Fruit fly (Drosophila melanogaster) whole organism, wandering third instar larva: ENCODE data around the gene CG9147.
A peak's percentile ranks its signal among the peaks of the same experiment; 100 is the strongest.

Experiments used
- Abd-B ChIP-seq: fragments of >200 bp; optimal IDR thresholded peaks from 2 replicates; lab custom pipeline; 2017; ENCODE audit warnings: missing biosample characterization, missing genetic modification characterization
- CG32264 ChIP-seq: fragments of 200-800 bp; sonication (Bioruptor generic); optimal IDR thresholded peaks from 2 replicates; lab custom pipeline; 2016; ENCODE audit warnings: missing biosample characterization, missing genetic modification characterization
- CG9705 ChIP-seq: fragments of 200-800 bp; sonication (Bioruptor generic); optimal IDR thresholded peaks from 2 replicates; lab custom pipeline; 2018; ENCODE audit warnings: missing biosample characterization, mild to moderate bottlenecking, missing genetic modification characterization
- CrebA ChIP-seq: fragments of 200-800 bp; sonication (Bioruptor generic); optimal IDR thresholded peaks from 2 replicates; lab custom pipeline; 2016; ENCODE audit warnings: missing biosample characterization, mild to moderate bottlenecking, missing genetic modification characterization, borderline replicate concordance
- Dfd ChIP-seq: fragments of >200 bp; optimal IDR thresholded peaks from 2 replicates; lab custom pipeline; 2017; ENCODE audit warnings: missing biosample characterization, missing genetic modification characterization
- Dif ChIP-seq: fragments of 200-275, 200-300 bp; sonication (Bioruptor generic); optimal IDR thresholded peaks from 2 replicates; lab custom pipeline; 2018; ENCODE audit warnings: missing biosample characterization, missing genetic modification characterization; ENCODE audit not compliant: partially characterized antibody
- GATAd ChIP-seq: sonication (Bioruptor generic); optimal IDR thresholded peaks from 2 replicates; lab custom pipeline; 2016; ENCODE audit warnings: missing biosample characterization, missing genetic modification characterization
- HLH106 ChIP-seq: fragments of 200-800 bp; optimal IDR thresholded peaks from 3 replicates; lab custom pipeline; 2019; ENCODE audit warnings: missing biosample characterization, mild to moderate bottlenecking, missing genetic modification characterization, moderate library complexity
- Hnf4 ChIP-seq: fragments of 200-800 bp; sonication (Bioruptor generic); optimal IDR thresholded peaks from 2 replicates; lab custom pipeline; 2016; ENCODE audit warnings: missing biosample characterization, mild to moderate bottlenecking, missing genetic modification characterization
- Hr78 ChIP-seq: fragments of >200 bp; optimal IDR thresholded peaks from 2 replicates; lab custom pipeline; 2017; ENCODE audit warnings: missing biosample characterization, missing genetic modification characterization
- Hr83 ChIP-seq: fragments of 200-300 bp; sonication (Bioruptor generic); optimal IDR thresholded peaks from 2 replicates; lab custom pipeline; 2016; ENCODE audit warnings: missing biosample characterization, mild to moderate bottlenecking, missing genetic modification characterization, moderate library complexity; ENCODE audit not compliant: poor library complexity, severe bottlenecking
- Jra ChIP-seq: sonication (Bioruptor generic); optimal IDR thresholded peaks from 2 replicates; lab custom pipeline; 2016; ENCODE audit warnings: missing biosample characterization, missing genetic modification characterization
- Mio ChIP-seq: sonication (Bioruptor generic); optimal IDR thresholded peaks from 2 replicates; lab custom pipeline; 2016; ENCODE audit warnings: missing biosample characterization, missing genetic modification characterization
- Myc ChIP-seq: fragments of >200 bp; optimal IDR thresholded peaks from 2 replicates; lab custom pipeline; 2017
- N ChIP-seq: fragments of >200 bp; optimal IDR thresholded peaks from 2 replicates; lab custom pipeline; 2018; ENCODE audit warnings: missing biosample characterization, missing external identifiers, missing genetic modification characterization
- OdsH ChIP-seq: fragments of 200-800 bp; sonication (Bioruptor generic); optimal IDR thresholded peaks from 2 replicates; lab custom pipeline; 2016; ENCODE audit warnings: missing biosample characterization, mild to moderate bottlenecking, missing genetic modification characterization
- Rel ChIP-seq, 2 experiments: fragments of 200-800 bp; sonication (Bioruptor generic) in 1 of 2; optimal IDR thresholded peaks; 2 replicates in 1 of 2; 3 replicates in 1 of 2; lab custom pipeline; 2016 to 2019; ENCODE audit warnings: mild to moderate bottlenecking in 2 of 2, missing biosample characterization in 2 of 2, missing genetic modification characterization in 2 of 2, moderate library complexity in 1 of 2
- Sp1 ChIP-seq: fragments of 200-800 bp; sonication (Bioruptor generic); optimal IDR thresholded peaks from 3 replicates; lab custom pipeline; 2019; ENCODE audit warnings: missing biosample characterization, mild to moderate bottlenecking, missing genetic modification characterization, moderate library complexity
- Vsx2 ChIP-seq: fragments of 200-300, 225-300 bp; sonication (Bioruptor generic); optimal IDR thresholded peaks from 2 replicates; lab custom pipeline; 2018; ENCODE audit warnings: missing biosample characterization, missing genetic modification characterization; ENCODE audit not compliant: partially characterized antibody
- br ChIP-seq: fragments of 200-800 bp; sonication (Bioruptor generic); optimal IDR thresholded peaks from 2 replicates; lab custom pipeline; 2016; ENCODE audit warnings: missing biosample characterization, missing genetic modification characterization
- dl ChIP-seq, 2 experiments: fragments of 175-275, 200-275 bp in 1 of 2; fragments of 200-275 bp in 1 of 2; sonication (Bioruptor generic); optimal IDR thresholded peaks; lab custom pipeline; 2018; ENCODE audit warnings: mild to moderate bottlenecking in 2 of 2, missing biosample characterization in 2 of 2, missing genetic modification characterization in 2 of 2, moderate library complexity in 2 of 2; ENCODE audit not compliant: partially characterized antibody in 2 of 2, insufficient read depth in 1 of 2
- dmrt93B ChIP-seq: fragments of 200-800 bp; sonication (Bioruptor generic); optimal IDR thresholded peaks from 2 replicates; lab custom pipeline; 2018; ENCODE audit warnings: missing biosample characterization, mild to moderate bottlenecking, missing genetic modification characterization
- dsf ChIP-seq: sonication (Bioruptor generic); optimal IDR thresholded peaks from 2 replicates; lab custom pipeline; 2016; ENCODE audit warnings: missing biosample characterization, missing genetic modification characterization, borderline replicate concordance
- ey ChIP-seq: fragments of 200-800 bp; sonication (Bioruptor generic); optimal IDR thresholded peaks from 2 replicates; lab custom pipeline; 2016; ENCODE audit warnings: missing biosample characterization, missing genetic modification characterization
- foxo ChIP-seq, 2 experiments: fragments of 200-800 bp; sonication (Bioruptor generic); optimal IDR thresholded peaks; 2 replicates in 1 of 2; 3 replicates in 1 of 2; lab custom pipeline; 2016 to 2017; ENCODE audit warnings: missing biosample characterization in 2 of 2, missing genetic modification characterization in 2 of 2
- fru ChIP-seq: fragments of 200-800 bp; sonication (Bioruptor generic); optimal IDR thresholded peaks from 3 replicates; lab custom pipeline; 2016; ENCODE audit warnings: missing biosample characterization, mild to moderate bottlenecking, missing genetic modification characterization
- h ChIP-seq: fragments of 200-800 bp; sonication (Bioruptor generic); optimal IDR thresholded peaks from 3 replicates; lab custom pipeline; 2016; ENCODE audit warnings: missing biosample characterization, mild to moderate bottlenecking, missing genetic modification characterization
- lola ChIP-seq: fragments of >200 bp; optimal IDR thresholded peaks from 2 replicates; lab custom pipeline; 2017; ENCODE audit warnings: missing biosample characterization, missing genetic modification characterization
- pan ChIP-seq: fragments of >200 bp; optimal IDR thresholded peaks from 2 replicates; lab custom pipeline; 2017
- psq ChIP-seq: fragments of 200-800 bp; sonication (Bioruptor generic); optimal IDR thresholded peaks from 3 replicates; lab custom pipeline; 2017; ENCODE audit warnings: missing biosample characterization, mild to moderate bottlenecking, missing genetic modification characterization, moderate library complexity
- rgr ChIP-seq: fragments of 200-800 bp; sonication (Bioruptor generic); optimal IDR thresholded peaks from 3 replicates; lab custom pipeline; 2016; ENCODE audit warnings: missing biosample characterization, mild to moderate bottlenecking, missing genetic modification characterization
- sage ChIP-seq: fragments of 200-800 bp; sonication (Bioruptor generic); optimal IDR thresholded peaks from 2 replicates; lab custom pipeline; 2016; ENCODE audit warnings: missing biosample characterization, mild to moderate bottlenecking, missing genetic modification characterization
- sv ChIP-seq: fragments of 200-800 bp; sonication (Bioruptor generic); optimal IDR thresholded peaks from 3 replicates; lab custom pipeline; 2016; ENCODE audit warnings: missing biosample characterization, missing genetic modification characterization
- tai ChIP-seq: sonication (Bioruptor generic); optimal IDR thresholded peaks from 2 replicates; lab custom pipeline; 2016; ENCODE audit warnings: missing biosample characterization, missing genetic modification characterization
- usp ChIP-seq: fragments of >200 bp; optimal IDR thresholded peaks from 2 replicates; lab custom pipeline; 2017; ENCODE audit warnings: missing biosample characterization, missing genetic modification characterization
- woc ChIP-seq: sonication (Bioruptor generic); optimal IDR thresholded peaks from 2 replicates; lab custom pipeline; 2016; ENCODE audit warnings: missing biosample characterization, mild to moderate bottlenecking, missing genetic modification characterization

Gene CG9147

dm6 chr2L:6036710-6037109, 29.1 kb upstream of the CG9147 start, which contains the start of gene mtm:
TSS of gene mtm (minus strand) at chr2L:6037015.
- no peak for TF ChIP-seq foxo (GFP tag; optimal IDR thresholded peaks at IDR 0.05; lab: Kevin White, UChicago)
- TF ChIP-seq pan (lab: Kevin White, UChicago) = no peak
- peak; percentile 59 for TF ChIP-seq Myc (lab: Kevin White, UChicago)
- TF ChIP-seq, all 38 proteins: peak for 1

dm6 chr2L:6037830-6038229, 28.0 kb upstream of the CG9147 start, which contains the start of the genes CG9117 and CG31643:
TSS of gene CG9117 (minus strand) at chr2L:6037902.
TSS of gene CG31643 (plus strand) at chr2L:6038117.
- TF ChIP-seq foxo (GFP tag; optimal IDR thresholded peaks at IDR 0.05; lab: Kevin White, UChicago) (peak in 1 of 2 experiments; percentile 86), Hr83 (GFP tag; lab: Kevin White, UChicago) (peak; percentile 15), HLH106 (peak; percentile 64), sv (GFP tag; lab: Kevin White, UChicago) (peak; percentile 48), psq (peak; percentile 59), Rel (GFP tag; optimal IDR thresholded peaks at IDR 0.05; lab: Kevin White, UChicago) (no peak), Rel (tag; optimal IDR thresholded peaks at IDR 0.05; lab: Kevin White, UChicago) (peak; percentile 39), CrebA (GFP tag; lab: Kevin White, UChicago) (no peak), dmrt93B (GFP tag; lab: Kevin White, UChicago) (no peak), rgr (peak; percentile 79), woc (GFP tag; lab: Kevin White, UChicago) (no peak), br (GFP tag; lab: Kevin White, UChicago) (no peak), ey (GFP tag; lab: Kevin White, UChicago) (peak; percentile 76), GATAd (peak; percentile 65), CG9705 (GFP tag; lab: Kevin White, UChicago) (peak; percentile 36), OdsH (peak; percentile 77), Sp1 (GFP tag; lab: Kevin White, UChicago) (peak; percentile 63), h (peak; percentile 83), CG32264 (peak; percentile 18)

dm6 chr2L:6045484-6045883, 20.3 kb upstream of the CG9147 start:
- no peak for TF ChIP-seq ey (GFP tag; lab: Kevin White, UChicago)
- no peak for TF ChIP-seq CG9705 (GFP tag; lab: Kevin White, UChicago)
- no peak for TF ChIP-seq HLH106
- no peak for TF ChIP-seq Dif
- no peak for TF ChIP-seq br (GFP tag; lab: Kevin White, UChicago)
- TF ChIP-seq OdsH = no peak
- TF ChIP-seq Hnf4 (GFP tag; lab: Kevin White, UChicago) = no peak
- no peak for TF ChIP-seq dl (GFP tag; optimal IDR thresholded peaks at IDR 0.05; lab: Kevin White, UChicago; ENCODE audit: insufficient read depth in 1 of 2, partially characterized antibody in 2 of 2)
- no peak for TF ChIP-seq sage (GFP tag; lab: Kevin White, UChicago)
- TF ChIP-seq fru (GFP tag; lab: Kevin White, UChicago) = no peak
- no peak for TF ChIP-seq Hr78 (GFP tag; lab: Kevin White, UChicago)
- no peak for TF ChIP-seq Sp1 (GFP tag; lab: Kevin White, UChicago)

- TF ChIP-seq ey (GFP tag; lab: Kevin White, UChicago) (peak; percentile 66), lola (no peak), sv (GFP tag; lab: Kevin White, UChicago) (peak; percentile 19), Hnf4 (GFP tag; lab: Kevin White, UChicago) (no peak), woc (GFP tag; lab: Kevin White, UChicago) (peak; percentile 54), dmrt93B (GFP tag; lab: Kevin White, UChicago) (no peak), psq (peak; percentile 57), Hr78 (GFP tag; lab: Kevin White, UChicago) (no peak), Dfd (GFP tag; lab: Kevin White, UChicago) (no peak), Jra (GFP tag; lab: Kevin White, UChicago) (no peak), Rel (GFP tag; optimal IDR thresholded peaks at IDR 0.05; lab: Kevin White, UChicago) (no peak), Rel (tag; optimal IDR thresholded peaks at IDR 0.05; lab: Kevin White, UChicago) (peak; percentile 88), h (peak; percentile 76), pan (lab: Kevin White, UChicago) (no peak), GATAd (no peak), Hr83 (GFP tag; lab: Kevin White, UChicago) (no peak), Dif (no peak), CG9705 (GFP tag; lab: Kevin White, UChicago) (peak; percentile 54), OdsH (peak; percentile 65), br (GFP tag; lab: Kevin White, UChicago) (peak; percentile 82), usp (GFP tag; lab: Kevin White, UChicago) (no peak), Mio (GFP tag; lab: Kevin White, UChicago) (no peak), foxo (GFP tag; optimal IDR thresholded peaks at IDR 0.05; lab: Kevin White, UChicago) (peak in 1 of 2 experiments; percentile 74), CG32264 (peak; percentile 52), Abd-B (GFP tag; lab: Kevin White, UChicago) (no peak), dsf (GFP tag; lab: Kevin White, UChicago) (no peak), Myc (lab: Kevin White, UChicago) (peak; percentile 83), CrebA (GFP tag; lab: Kevin White, UChicago) (no peak), HLH106 (peak; percentile 66), Vsx2 (GFP tag; lab: Kevin White, UChicago) (no peak), Sp1 (GFP tag; lab: Kevin White, UChicago) (peak; percentile 70), dl (GFP tag; optimal IDR thresholded peaks at IDR 0.05; lab: Kevin White, UChicago; ENCODE audit: insufficient read depth in 1 of 2, partially characterized antibody in 2 of 2) (no peak), sage (GFP tag; lab: Kevin White, UChicago) (no peak), N (GFP tag; lab: Kevin White, UChicago) (no peak), tai (GFP tag; lab: Kevin White, UChicago) (no peak)
Measured at dm6 chr2L:6045972-6046718, 19.7 kb upstream of the CG9147 start, which contains the start of gene Pfas. TSS of gene Pfas (minus strand) at chr2L:6046050.
